Fruit fly (Drosophila melanogaster): ENCODE results near the gene MED18.
A peak's percentile ranks its signal among the peaks of the same experiment; 100 is the strongest.

The MED18 gene

dm6 chrX:1830396-1831218, 35.1 kb upstream of the MED18 start:
- TF ChIP-seq sv (GFP tag; optimal IDR thresholded peaks at IDR 0.05) (peak; percentile 96), psq (GFP tag; optimal IDR thresholded peaks at IDR 0.05) (peak; percentile 92), br (GFP tag; optimal IDR thresholded peaks at IDR 0.05) (peak; percentile 97), Mio (GFP tag; optimal IDR thresholded peaks at IDR 0.05) (peak; percentile 77), Hr83 (GFP tag; optimal IDR thresholded peaks at IDR 0.05; ENCODE audit: poor library complexity, severe bottlenecking) (peak; percentile 89), rgr (GFP tag; optimal IDR thresholded peaks at IDR 0.05) (peak; percentile 98), Hnf4 (GFP tag; optimal IDR thresholded peaks at IDR 0.05) (peak; percentile 98), h (GFP tag; optimal IDR thresholded peaks at IDR 0.05) (peak; percentile 99), HLH106 (tag; optimal IDR thresholded peaks at IDR 0.05) (peak; percentile 97), Sp1 (GFP tag; optimal IDR thresholded peaks at IDR 0.05) (peak; percentile 95), Myc (optimal IDR thresholded peaks at IDR 0.05) (no peak), dl (GFP tag; optimal IDR thresholded peaks at IDR 0.05; ENCODE audit: insufficient read depth in 1 of 2, partially characterized antibody in 2 of 2) (peak in 1 of 2 experiments; percentile 23), dsf (GFP tag; optimal IDR thresholded peaks at IDR 0.05; ENCODE audit: borderline replicate concordance) (peak; percentile 81), lola (GFP tag; optimal IDR thresholded peaks at IDR 0.05) (no peak), Rel (GFP tag; optimal IDR thresholded peaks at IDR 0.05) (peak; percentile 78), Rel (tag; optimal IDR thresholded peaks at IDR 0.05) (peak; percentile 82), usp (GFP tag; optimal IDR thresholded peaks at IDR 0.05) (no peak), Jra (GFP tag; optimal IDR thresholded peaks at IDR 0.05) (peak; percentile 91), jim (GFP tag; optimal IDR thresholded peaks at IDR 0.05) (no peak), CG9705 (GFP tag; optimal IDR thresholded peaks at IDR 0.05) (peak; percentile 89), N (GFP tag; optimal IDR thresholded peaks at IDR 0.05) (no peak), GATAd (GFP tag; optimal IDR thresholded peaks at IDR 0.05) (peak; percentile 58), Vsx2 (GFP tag; optimal IDR thresholded peaks at IDR 0.05; ENCODE audit: partially characterized antibody) (no peak), woc (GFP tag; optimal IDR thresholded peaks at IDR 0.05) (peak; percentile 98), brk (GFP tag; optimal IDR thresholded peaks at IDR 0.05) (peak; percentile 94), fru (GFP tag; optimal IDR thresholded peaks at IDR 0.05) (peak; percentile 98), pan (optimal IDR thresholded peaks at IDR 0.05) (no peak), foxo (GFP tag; optimal IDR thresholded peaks at IDR 0.05) (peak; percentile 91 to 98), Dif (GFP tag; optimal IDR thresholded peaks at IDR 0.05; ENCODE audit: partially characterized antibody) (no peak), dmrt93B (GFP tag; optimal IDR thresholded peaks at IDR 0.05) (peak; percentile 94), Dfd (GFP tag; optimal IDR thresholded peaks at IDR 0.05) (no peak), OdsH (GFP tag; optimal IDR thresholded peaks at IDR 0.05) (peak; percentile 95), tai (GFP tag; optimal IDR thresholded peaks at IDR 0.05) (peak; percentile 82), CG32264 (GFP tag; optimal IDR thresholded peaks at IDR 0.05) (peak; percentile 96), CrebA (GFP tag; optimal IDR thresholded peaks at IDR 0.05; ENCODE audit: borderline replicate concordance) (peak; percentile 86), ey (GFP tag; optimal IDR thresholded peaks at IDR 0.05) (peak; percentile 96), Hr78 (GFP tag; optimal IDR thresholded peaks at IDR 0.05) (no peak), sage (GFP tag; optimal IDR thresholded peaks at IDR 0.05) (peak; percentile 97), Abd-B (GFP tag; optimal IDR thresholded peaks at IDR 0.05) (no peak)

dm6 chrX:1831219-1831555, 34.5 kb upstream of the MED18 start:
- TF ChIP-seq foxo (GFP tag; optimal IDR thresholded peaks at IDR 0.05) (no peak), lola (GFP tag; optimal IDR thresholded peaks at IDR 0.05) (no peak), tai (GFP tag; optimal IDR thresholded peaks at IDR 0.05) (no peak), usp (GFP tag; optimal IDR thresholded peaks at IDR 0.05) (no peak), Dif (GFP tag; optimal IDR thresholded peaks at IDR 0.05; ENCODE audit: partially characterized antibody) (peak; percentile 33), dl (GFP tag; optimal IDR thresholded peaks at IDR 0.05; ENCODE audit: insufficient read depth in 1 of 2, partially characterized antibody in 2 of 2) (peak in 1 of 2 experiments; percentile 23)

All from whole organism, wandering third instar larva.